Fruit fly (Drosophila melanogaster) whole organism, embryonic: ENCODE data around the gene ast.
A peak's percentile ranks its signal among the peaks of the same experiment; 100 is the strongest.

Experiments used
- Aef1 ChIP-seq: fragments of 200-800 bp; sonication (Bioruptor generic); IDR thresholded peaks from 3 replicates; pipeline ENCODE4 v1.3.6; 2022; ENCODE audit warnings: missing biosample characterization, missing genetic modification characterization
- CG10274 ChIP-seq: fragments of 200-800 bp; sonication (Bioruptor generic); optimal IDR thresholded peaks from 3 replicates; lab custom pipeline; 2017; ENCODE audit warnings: missing biosample characterization, mild to moderate bottlenecking, missing genetic modification characterization
- CG11695 ChIP-seq: fragments of 200-800 bp; sonication (Bioruptor generic); IDR thresholded peaks from 3 replicates; pipeline ENCODE4 v1.3.6; 2022; ENCODE audit warnings: missing biosample characterization, missing genetic modification characterization
- CG17802 ChIP-seq: fragments of 200-800 bp; sonication (Bioruptor generic); optimal IDR thresholded peaks from 2 replicates; lab custom pipeline; 2018; ENCODE audit warnings: missing biosample characterization, mild to moderate bottlenecking, missing genetic modification characterization, moderate library complexity
- CG1832 ChIP-seq: fragments of 200-800 bp; sonication (Bioruptor generic); optimal IDR thresholded peaks from 2 replicates; lab custom pipeline; 2017; ENCODE audit warnings: missing biosample characterization, mild to moderate bottlenecking, missing genetic modification characterization, inconsistent platforms
- CG18476 ChIP-seq: fragments of 200-800 bp; sonication (Bioruptor generic); optimal IDR thresholded peaks from 2 replicates; lab custom pipeline; 2016; ENCODE audit warnings: missing biosample characterization, mild to moderate bottlenecking, missing genetic modification characterization
- CG30431 ChIP-seq: fragments of 200-800 bp; sonication (Bioruptor generic); optimal IDR thresholded peaks from 2 replicates; lab custom pipeline; 2017; ENCODE audit warnings: missing biosample characterization, missing genetic modification characterization
- CG31365 ChIP-seq: fragments of 200-800 bp; sonication (Bioruptor generic); optimal IDR thresholded peaks from 2 replicates; lab custom pipeline; 2018; ENCODE audit warnings: missing biosample characterization, mild to moderate bottlenecking, missing genetic modification characterization
- CG33213 ChIP-seq: fragments of 200-800 bp; sonication (Bioruptor generic); optimal IDR thresholded peaks from 3 replicates; lab custom pipeline; 2016; ENCODE audit warnings: missing biosample characterization, missing genetic modification characterization
- CG3726 ChIP-seq: fragments of 200-800 bp; sonication (Bioruptor generic); IDR thresholded peaks from 3 replicates; pipeline ENCODE4, ENCODE4 v1.3.6; 2022; ENCODE audit warnings: missing biosample characterization, missing genetic modification characterization
- CG4707 ChIP-seq: fragments of 200-800 bp; sonication (Bioruptor generic); optimal IDR thresholded peaks from 2 replicates; lab custom pipeline; 2018; ENCODE audit warnings: missing biosample characterization, mild to moderate bottlenecking, missing genetic modification characterization, moderate library complexity
- CG7963 ChIP-seq: fragments of 200-800 bp; sonication (Bioruptor generic); IDR thresholded peaks from 3 replicates; pipeline ENCODE4 v1.3.6; 2022; ENCODE audit warnings: missing biosample characterization, missing genetic modification characterization; ENCODE audit not compliant: partially characterized antibody
- D19B ChIP-seq: fragments of 200-800 bp; sonication (Bioruptor generic); optimal IDR thresholded peaks from 2 replicates; lab custom pipeline; 2017; ENCODE audit warnings: missing biosample characterization, mild to moderate bottlenecking, missing genetic modification characterization
- Dip3 ChIP-seq: fragments of 200-800 bp; sonication (Bioruptor generic); optimal IDR thresholded peaks from 3 replicates; lab custom pipeline; 2016; ENCODE audit warnings: missing biosample characterization, missing genetic modification characterization
- Dll ChIP-seq: fragments of 200-800 bp; sonication (Bioruptor generic); IDR thresholded peaks from 4 replicates; pipeline ENCODE4 v1.3.6; 2022; ENCODE audit warnings: missing biosample characterization, missing genetic modification characterization; ENCODE audit not compliant: partially characterized antibody
- Doc2 ChIP-seq: fragments of 200-800 bp; sonication (Bioruptor generic); IDR thresholded peaks from 2 replicates; pipeline ENCODE4 v1.3.6; 2022; ENCODE audit warnings: missing biosample characterization, missing genetic modification characterization
- ERR ChIP-seq: fragments of 200-800 bp; sonication (Bioruptor generic); optimal IDR thresholded peaks from 2 replicates; lab custom pipeline; 2016; ENCODE audit warnings: missing biosample characterization, missing genetic modification characterization
- Ets65A ChIP-seq: fragments of 200-800 bp; sonication (Bioruptor generic); peaks from one replicate; lab custom pipeline; 2016; ENCODE audit warnings: missing biosample characterization, missing genetic modification characterization
- Fer2 ChIP-seq: fragments of 200-800 bp; sonication (Bioruptor generic); optimal IDR thresholded peaks from 2 replicates; lab custom pipeline; 2018; ENCODE audit warnings: missing biosample characterization, mild to moderate bottlenecking, missing genetic modification characterization, moderate library complexity
- HLH54F ChIP-seq: fragments of 200-800 bp; sonication (Bioruptor generic); optimal IDR thresholded peaks from 3 replicates; lab custom pipeline; 2016; ENCODE audit warnings: missing biosample characterization, missing genetic modification characterization
- Hmx ChIP-seq: fragments of 200-800 bp; sonication (Bioruptor generic); optimal IDR thresholded peaks from 2 replicates; lab custom pipeline; 2016; ENCODE audit warnings: missing biosample characterization, missing genetic modification characterization
- Jarid2 ChIP-seq: fragments of 200-800 bp; sonication (Bioruptor generic); optimal IDR thresholded peaks from 3 replicates; lab custom pipeline; 2017; ENCODE audit warnings: mild to moderate bottlenecking, missing biosample characterization, missing genetic modification reagents, missing genetic modification characterization
- MTF-1 ChIP-seq: fragments of 200-800 bp; sonication (Bioruptor generic); optimal IDR thresholded peaks from 2 replicates; lab custom pipeline; 2018; ENCODE audit warnings: missing biosample characterization, mild to moderate bottlenecking, missing genetic modification characterization, borderline replicate concordance
- Nf-YC ChIP-seq: fragments of 200-800 bp; optimal IDR thresholded peaks from 3 replicates; lab custom pipeline; 2019; ENCODE audit warnings: missing biosample characterization, mild to moderate bottlenecking, missing genetic modification characterization, moderate library complexity
- Sox102F ChIP-seq: fragments of 200-800 bp; sonication (Bioruptor generic); optimal IDR thresholded peaks from 2 replicates; lab custom pipeline; 2018; ENCODE audit warnings: missing biosample characterization, mild to moderate bottlenecking, missing genetic modification characterization, moderate library complexity
- Sry-β ChIP-seq: fragments of 200-800 bp; sonication (Bioruptor generic); optimal IDR thresholded peaks from 2 replicates; lab custom pipeline; 2018; ENCODE audit warnings: missing biosample characterization, mild to moderate bottlenecking, missing genetic modification characterization, moderate library complexity
- ab ChIP-seq: fragments of 200-800 bp; sonication (Bioruptor generic); optimal IDR thresholded peaks from 2 replicates; lab custom pipeline; 2016; ENCODE audit warnings: missing biosample characterization, missing genetic modification characterization
- cad ChIP-seq: fragments of >200 bp; optimal IDR thresholded peaks from 2 replicates; lab custom pipeline; 2017; ENCODE audit warnings: missing biosample characterization, missing genetic modification characterization
- cg ChIP-seq: fragments of 200-800 bp; sonication (Bioruptor generic); optimal IDR thresholded peaks from 3 replicates; lab custom pipeline; 2019; ENCODE audit warnings: missing biosample characterization, mild to moderate bottlenecking, missing genetic modification characterization, moderate library complexity
- croc ChIP-seq: fragments of 200-800 bp; sonication (Bioruptor generic); conservative IDR thresholded peaks from 3 replicates; pipeline ENCODE4 v1.3.6; 2022; ENCODE audit warnings: missing biosample characterization, missing genetic modification characterization
- crol ChIP-seq: fragments of 200-800 bp; sonication (Bioruptor generic); IDR thresholded peaks from 2 replicates; pipeline ENCODE4 v1.3.6; 2022; ENCODE audit warnings: missing biosample characterization, missing genetic modification characterization
- dmrt99B ChIP-seq: fragments of 200-800 bp; sonication (Bioruptor generic); optimal IDR thresholded peaks from 2 replicates; lab custom pipeline; 2018; ENCODE audit warnings: missing biosample characterization, mild to moderate bottlenecking, missing genetic modification characterization, moderate library complexity
- ftz-f1 ChIP-seq: fragments of 200-800 bp; sonication (Bioruptor generic); optimal IDR thresholded peaks from 2 replicates; lab custom pipeline; 2016; ENCODE audit warnings: missing biosample characterization, missing genetic modification characterization
- gcm ChIP-seq: fragments of 200-800 bp; sonication (Bioruptor generic); optimal IDR thresholded peaks from 2 replicates; lab custom pipeline; 2019; ENCODE audit warnings: missing biosample characterization, mild to moderate bottlenecking, missing genetic modification characterization, moderate library complexity
- grau ChIP-seq: fragments of 200-800 bp; optimal IDR thresholded peaks from 3 replicates; lab custom pipeline; 2019; ENCODE audit warnings: missing biosample characterization, mild to moderate bottlenecking, missing genetic modification characterization, moderate library complexity
- gsb-n ChIP-seq: fragments of 200-800 bp; sonication (Bioruptor generic); optimal IDR thresholded peaks from 3 replicates; lab custom pipeline; 2018; ENCODE audit warnings: missing biosample characterization, mild to moderate bottlenecking, missing genetic modification characterization
- hth ChIP-seq: fragments of >200 bp; optimal IDR thresholded peaks from 2 replicates; lab custom pipeline; 2017; ENCODE audit warnings: inconsistent platforms
- org-1 ChIP-seq: fragments of 200-800 bp; sonication (Bioruptor generic); optimal IDR thresholded peaks from 2 replicates; lab custom pipeline; 2017; ENCODE audit warnings: missing biosample characterization, missing genetic modification characterization
- p53 ChIP-seq: fragments of 200-800 bp; sonication (Bioruptor generic); optimal IDR thresholded peaks from 2 replicates; lab custom pipeline; 2016; ENCODE audit warnings: missing biosample characterization, missing genetic modification characterization
- pb ChIP-seq: fragments of 200-800 bp; sonication (Bioruptor generic); optimal IDR thresholded peaks from 3 replicates; lab custom pipeline; 2016; ENCODE audit warnings: missing biosample characterization, missing genetic modification characterization
- pho ChIP-seq: fragments of 200-800 bp; sonication (Bioruptor generic); optimal IDR thresholded peaks from 2 replicates; lab custom pipeline; 2016; ENCODE audit warnings: missing biosample characterization, missing genetic modification characterization
- psq ChIP-seq: fragments of 200-800 bp; sonication (Bioruptor generic); optimal IDR thresholded peaks from 2 replicates; lab custom pipeline; 2017; ENCODE audit warnings: missing biosample characterization, missing genetic modification characterization
- rib ChIP-seq: fragments of 200-800 bp; sonication (Bioruptor generic); IDR thresholded peaks from 2 replicates; pipeline ENCODE4 v1.3.6; 2022; ENCODE audit warnings: missing biosample characterization, missing genetic modification characterization
- sc ChIP-seq, 3 experiments: fragments of >200 bp in 2 of 3; fragments of 200-800 bp in 1 of 3; sonication (Bioruptor generic) in 1 of 3; optimal IDR thresholded peaks; 2 replicates in 2 of 3; 3 replicates in 1 of 3; lab custom pipeline; 2017; ENCODE audit warnings: mild to moderate bottlenecking in 1 of 3, missing biosample characterization in 1 of 3, missing genetic modification characterization in 1 of 3, missing genetic modification reagents in 1 of 3
- stc ChIP-seq: fragments of 200-800 bp; sonication (Bioruptor generic); IDR thresholded peaks from 2 replicates; pipeline ENCODE4 v1.3.6; 2022; ENCODE audit warnings: missing biosample characterization, missing genetic modification characterization
- tna ChIP-seq: fragments of 200-800 bp; sonication (Bioruptor generic); IDR thresholded peaks from 2 replicates; pipeline ENCODE4 v1.3.6; 2022; ENCODE audit warnings: missing biosample characterization, missing genetic modification characterization; ENCODE audit not compliant: partially characterized antibody
- trh ChIP-seq: fragments of 200-800 bp; sonication (Bioruptor generic); optimal IDR thresholded peaks from 2 replicates; lab custom pipeline; 2016; ENCODE audit warnings: missing biosample characterization, missing genetic modification characterization
- tup ChIP-seq: fragments of 200-800 bp; sonication (Bioruptor generic); optimal IDR thresholded peaks from 2 replicates; lab custom pipeline; 2016; ENCODE audit warnings: missing biosample characterization, mild to moderate bottlenecking, missing genetic modification characterization, moderate library complexity
- wor ChIP-seq: fragments of 200-800 bp; sonication (Bioruptor generic); IDR thresholded peaks from 2 replicates; pipeline ENCODE4 v1.3.6; 2022; ENCODE audit warnings: missing biosample characterization, missing genetic modification characterization

The ast gene

dm6 chr2L:1062473-1063363 is 15.0 kb upstream of the ast start (continued):
- no peak for TF ChIP-seq Sry-β
- TF ChIP-seq grau, result peak; percentile 53
- TF ChIP-seq hth (lab: Kevin White, UChicago), result no peak
- TF ChIP-seq rib (GFP tag; lab: Robert Waterston, UW), result no peak
- no peak for TF ChIP-seq CG10274
- no peak for TF ChIP-seq Fer2 (tag; lab: Kevin White, UChicago)
- TF ChIP-seq Dll, result no peak
- no peak for TF ChIP-seq D19B (GFP tag; lab: Kevin White, UChicago)
- TF ChIP-seq CG7963 (GFP tag; lab: Robert Waterston, UW), result no peak
- peak; percentile 64; the same call in 1 of the 2 replicates for TF ChIP-seq crol (GFP tag; lab: Robert Waterston, UW)
- no peak for TF ChIP-seq cg (GFP tag; lab: Kevin White, UChicago)
- peak; percentile 49 for TF ChIP-seq dmrt99B (tag; lab: Kevin White, UChicago)
- no peak for TF ChIP-seq ab
- TF ChIP-seq CG18476 (GFP tag; lab: Kevin White, UChicago), result peak; percentile 11
- no peak for TF ChIP-seq pho (GFP tag; lab: Kevin White, UChicago)
- TF ChIP-seq gcm (GFP tag; lab: Kevin White, UChicago), result peak; percentile 35
- TF ChIP-seq Jarid2, result no peak
- no peak for TF ChIP-seq Doc2 (GFP tag; lab: Robert Waterston, UW)
- TF ChIP-seq MTF-1 (GFP tag; lab: Kevin White, UChicago), result peak; percentile 4
- TF ChIP-seq tup (GFP tag; lab: Kevin White, UChicago), result no peak
- no peak for TF ChIP-seq ftz-f1 (GFP tag; lab: Kevin White, UChicago)
- TF ChIP-seq CG4707, result peak; percentile 64
- no peak for TF ChIP-seq Aef1 (GFP tag; lab: Robert Waterston, UW)
- no peak for TF ChIP-seq ERR (GFP tag; lab: Kevin White, UChicago)
- peak; percentile 41; the same call in 1 of the 3 replicates for TF ChIP-seq croc (GFP tag; lab: Robert Waterston, UW)
- no peak for TF ChIP-seq sc (optimal IDR thresholded peaks at IDR 0.05; lab: Kevin White, UChicago)
- peak; percentile 47 for TF ChIP-seq sc (GFP tag; optimal IDR thresholded peaks at IDR 0.05; lab: Kevin White, UChicago)
- no peak for TF ChIP-seq tna (GFP tag; lab: Robert Waterston, UW)
- TF ChIP-seq p53, result no peak
- TF ChIP-seq psq, result no peak
- peak; percentile 62 for TF ChIP-seq CG30431
- no peak for TF ChIP-seq stc (GFP tag; lab: Robert Waterston, UW)
- peak; percentile 84 for TF ChIP-seq CG1832 (GFP tag; lab: Kevin White, UChicago)
- TF ChIP-seq Sox102F (GFP tag; lab: Kevin White, UChicago), result peak; percentile 21
- no peak for TF ChIP-seq HLH54F (GFP tag; lab: Kevin White, UChicago)
- no peak for TF ChIP-seq cad (GFP tag; lab: Kevin White, UChicago)
- TF ChIP-seq CG11695, result peak; percentile 39; the same call in 1 of the 3 replicates
- peak; percentile 20 for TF ChIP-seq gsb-n
- no peak for TF ChIP-seq Dip3 (GFP tag; lab: Kevin White, UChicago)
- TF ChIP-seq pb (GFP tag; lab: Kevin White, UChicago), result no peak
- TF ChIP-seq CG17802 (tag; lab: Kevin White, UChicago), result peak; percentile 10
- TF ChIP-seq CG31365 (tag; lab: Kevin White, UChicago), result no peak
- no peak for TF ChIP-seq CG3726 (GFP tag; lab: Robert Waterston, UW)
- TF ChIP-seq CG33213 (GFP tag; lab: Kevin White, UChicago), result no peak
- TF ChIP-seq wor, result no peak
- TF ChIP-seq Ets65A (GFP tag; lab: Kevin White, UChicago), result peak; percentile 70
- no peak for TF ChIP-seq Nf-YC (tag; lab: Kevin White, UChicago)
- TF ChIP-seq Hmx (GFP tag; lab: Kevin White, UChicago), result no peak
- TF ChIP-seq org-1 (GFP tag; lab: Kevin White, UChicago), result peak; percentile 41
- no peak for TF ChIP-seq trh
